Fruit fly (Drosophila melanogaster): ENCODE measurements around the gene tkv.

Gene tkv

DNA sequence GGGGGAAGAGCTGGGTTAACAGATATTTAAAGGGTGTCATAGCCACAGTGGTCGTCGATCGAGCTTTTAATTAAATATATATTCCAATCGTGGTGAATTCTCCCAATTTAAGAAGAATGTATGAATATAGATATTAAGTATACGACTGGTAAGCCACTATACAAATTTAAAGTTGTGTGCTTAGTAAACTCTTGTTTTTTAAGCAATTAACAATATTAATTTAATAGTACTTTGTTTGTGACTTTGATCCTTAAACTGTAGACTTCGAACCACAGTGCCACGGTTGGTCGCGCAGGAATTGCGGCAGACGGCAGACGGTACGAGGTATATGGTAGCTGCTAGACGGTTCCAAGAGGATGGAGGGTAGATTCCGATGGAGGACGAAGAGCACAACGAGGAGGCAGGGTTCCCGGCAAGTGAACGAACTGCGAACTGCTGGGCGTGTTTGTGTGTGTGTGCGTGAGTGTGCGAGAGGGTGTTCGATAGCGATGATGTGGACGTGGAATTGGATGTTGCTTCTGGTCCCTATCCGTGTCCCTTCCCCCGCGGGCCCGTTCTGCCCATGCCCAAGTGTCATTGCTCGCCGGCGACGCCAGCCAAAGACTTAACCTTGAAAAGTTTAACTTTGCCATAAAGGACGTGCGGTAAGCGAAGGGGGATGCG, 16.5 kb upstream of the tkv start (continued):
- TF ChIP-seq sc (optimal IDR thresholded peaks at IDR 0.05) (no peak), sc (GFP tag; optimal IDR thresholded peaks at IDR 0.05) (no peak), zen2 (GFP tag; IDR thresholded peaks at IDR 0.05; ENCODE audit: partially characterized antibody) (no peak), CG5180 (GFP tag; optimal IDR thresholded peaks at IDR 0.05) (peak; percentile 6), grau (tag; optimal IDR thresholded peaks at IDR 0.05) (no peak), vnd (GFP tag; IDR thresholded peaks at IDR 0.05; ENCODE audit: partially characterized antibody) (no peak), fu2 (GFP tag; optimal IDR thresholded peaks at IDR 0.05) (no peak)

DNA sequence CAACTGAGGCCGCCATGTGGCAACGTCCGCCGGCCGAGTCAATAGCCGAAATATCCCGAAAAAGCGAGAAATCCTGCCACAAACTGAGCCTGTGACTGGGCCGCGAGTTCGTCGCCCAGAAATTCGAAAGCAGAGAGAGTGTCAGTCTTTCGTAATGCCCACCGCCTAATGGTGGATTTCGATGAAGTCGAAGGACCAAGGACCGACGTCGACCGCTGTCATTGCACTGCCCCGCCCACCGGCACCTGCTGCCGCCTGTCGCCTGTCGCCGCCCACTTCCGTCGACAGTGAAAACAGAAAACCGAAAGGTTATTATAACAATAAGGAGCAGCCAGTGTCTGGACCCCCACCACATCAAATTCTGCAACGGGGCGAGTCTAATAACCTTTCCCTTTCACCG, 15.4 kb upstream of the tkv start:
- TF ChIP-seq eyg (GFP tag; optimal IDR thresholded peaks at IDR 0.05) = no peak
- TF ChIP-seq Med (GFP tag) = peak; percentile 68
- no peak for TF ChIP-seq sd (tag; optimal IDR thresholded peaks at IDR 0.05)
- no peak for TF ChIP-seq CG10959 (GFP tag; IDR thresholded peaks at IDR 0.05)
- no peak for TF ChIP-seq C15 (GFP tag; IDR thresholded peaks at IDR 0.05)
- no peak for TF ChIP-seq Dbx (GFP tag; IDR thresholded peaks at IDR 0.05)
- no peak for TF ChIP-seq Optix (GFP tag; IDR thresholded peaks at IDR 0.05)
- TF ChIP-seq Trl (optimal IDR thresholded peaks at IDR 0.05) = no peak
- TF ChIP-seq Trl (GFP tag; optimal IDR thresholded peaks at IDR 0.05) = no peak
- no peak for TF ChIP-seq CG14710 (tag; optimal IDR thresholded peaks at IDR 0.05)
- no peak for TF ChIP-seq pho (GFP tag; optimal IDR thresholded peaks at IDR 0.05)
- TF ChIP-seq CG7963 (GFP tag; IDR thresholded peaks at IDR 0.05; ENCODE audit: partially characterized antibody) = 0 out of 3 replicates have a peak, but pooled peaks have one; percentile 35

DNA sequence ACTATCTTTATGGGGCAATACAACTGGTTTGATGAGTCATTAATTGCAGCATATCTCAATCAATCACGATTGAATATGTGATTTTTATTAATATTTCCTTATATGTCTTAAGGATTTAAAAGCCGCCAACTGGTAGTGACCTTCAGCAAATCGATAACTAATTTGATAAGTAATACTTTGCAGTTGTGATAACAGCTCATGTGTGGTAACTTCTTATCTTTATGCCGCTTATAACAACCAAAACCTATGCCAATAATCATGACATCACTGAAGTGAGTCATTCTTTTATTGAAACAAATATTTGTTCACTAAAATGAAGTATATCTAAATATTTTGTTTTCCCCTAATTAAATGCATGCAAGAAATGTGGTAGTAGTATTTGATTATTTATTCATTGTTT, 14.7 kb upstream of the tkv start:
- TF ChIP-seq cas (GFP tag; IDR thresholded peaks at IDR 0.05) (no peak), CG3838 (GFP tag; optimal IDR thresholded peaks at IDR 0.05) (no peak), CG6791 (GFP tag; IDR thresholded peaks at IDR 0.05; ENCODE audit: partially characterized antibody) (no peak), tio (GFP tag; optimal IDR thresholded peaks at IDR 0.05) (no peak), CG34376 (GFP tag; optimal IDR thresholded peaks at IDR 0.05) (peak; percentile 0), kay (GFP tag; optimal IDR thresholded peaks at IDR 0.05) (no peak), Asciz (GFP tag; optimal IDR thresholded peaks at IDR 0.05) (no peak), lilli (GFP tag; optimal IDR thresholded peaks at IDR 0.05) (no peak), exex (tag; optimal IDR thresholded peaks at IDR 0.05) (peak; percentile 48), nerfin-1 (tag; optimal IDR thresholded peaks at IDR 0.05) (no peak), ham (GFP tag; IDR thresholded peaks at IDR 0.05) (no peak), Pdp1 (GFP tag; optimal IDR thresholded peaks at IDR 0.05) (peak in 1 of 2 experiments; percentile 29), Camta (GFP tag; optimal IDR thresholded peaks at IDR 0.05) (no peak), GATAe (GFP tag; conservative IDR thresholded peaks at IDR 0.05) (no peak), oc (tag; optimal IDR thresholded peaks at IDR 0.05) (no peak), org-1 (GFP tag; optimal IDR thresholded peaks at IDR 0.05) (no peak), sug (tag; optimal IDR thresholded peaks at IDR 0.05) (peak; percentile 95), CG32532 (GFP tag; IDR thresholded peaks at IDR 0.05) (no peak), CG32772 (GFP tag; IDR thresholded peaks at IDR 0.05) (no peak), CG7372 (GFP tag; IDR thresholded peaks at IDR 0.05) (no peak), CG10959 (GFP tag; IDR thresholded peaks at IDR 0.05) (no peak)
